Worm (Caenorhabditis elegans) whole organism, L4 larva: Measurements from ENCODE around the gene T20D4.3.

Experiments used
- F10B5.3 ChIP-seq: sonication (generic microtip); optimal IDR thresholded peaks from 2 replicates; lab custom pipeline; 2016; ENCODE audit warnings: mild to moderate bottlenecking, missing genetic modification characterization, missing compliant biosample characterization
- F26F4.8 ChIP-seq: fragments of 200-800 bp; sonication (Bioruptor generic); conservative IDR thresholded peaks from 2 replicates; pipeline ENCODE4 v1.3.6; 2022; ENCODE audit warnings: missing genetic modification characterization, missing compliant biosample characterization
- F37D6.2 ChIP-seq: sonication (generic microtip); optimal IDR thresholded peaks from 2 replicates; lab custom pipeline; 2016; ENCODE audit warnings: mild to moderate bottlenecking, missing genetic modification characterization, missing compliant biosample characterization
- F49E8.2 ChIP-seq: sonication (generic microtip); optimal IDR thresholded peaks from 2 replicates; lab custom pipeline; 2016; ENCODE audit warnings: missing compliant biosample characterization, mild to moderate bottlenecking, missing genetic modification characterization, borderline replicate concordance
- Y5F2A.4 ChIP-seq: fragments of 200-800 bp; sonication (Bioruptor generic); optimal IDR thresholded peaks from 2 replicates; lab custom pipeline; 2018; ENCODE audit warnings: mild to moderate bottlenecking, missing genetic modification characterization, missing compliant biosample characterization
- Y75B8A.6 ChIP-seq: fragments of 200-800 bp; sonication (Bioruptor generic); IDR thresholded peaks from 2 replicates; pipeline ENCODE4 v1.3.6; 2022; ENCODE audit warnings: missing genetic modification reagents, missing genetic modification characterization, missing compliant biosample characterization
- ZK546.5 ChIP-seq, 2 experiments: sonication (generic microtip); optimal IDR thresholded peaks; 2 replicates each; lab custom pipeline; 2017; ENCODE audit warnings: missing biosample characterization in 2 of 2, missing genetic modification characterization in 2 of 2
- aha-1 ChIP-seq: fragments of 150-350 bp; peaks from one replicate; lab custom pipeline; 2014; ENCODE audit warnings: missing biosample characterization, missing genetic modification characterization
- ama-1 ChIP-seq: fragments of 150-350 bp; optimal IDR thresholded peaks from 2 replicates; lab custom pipeline; 2014; ENCODE audit warnings: inconsistent platforms, mixed read lengths
- attf-4 ChIP-seq: sonication (generic microtip); optimal IDR thresholded peaks from 3 replicates; lab custom pipeline; 2017; ENCODE audit warnings: missing biosample characterization, missing genetic modification characterization
- ceh-32 ChIP-seq: sonication (generic microtip); optimal IDR thresholded peaks from 2 replicates; lab custom pipeline; 2016; ENCODE audit warnings: mild to moderate bottlenecking, missing genetic modification characterization, missing compliant biosample characterization; ENCODE audit not compliant: poor library complexity
- ceh-44 ChIP-seq: fragments of 200-800 bp; sonication (Bioruptor generic); IDR thresholded peaks from 2 replicates; pipeline ENCODE4 v1.3.6; 2022; ENCODE audit warnings: missing genetic modification reagents, missing genetic modification characterization, missing compliant biosample characterization
- ceh-82 ChIP-seq: sonication (generic microtip); optimal IDR thresholded peaks from 2 replicates; lab custom pipeline; 2017; ENCODE audit warnings: missing biosample characterization, missing genetic modification characterization
- ctbp-1 ChIP-seq: fragments of 200-800 bp; sonication (Bioruptor generic); IDR thresholded peaks from 2 replicates; pipeline ENCODE4 v1.3.6; 2022; ENCODE audit warnings: missing genetic modification reagents, missing genetic modification characterization, missing compliant biosample characterization
- daf-16 ChIP-seq, 3 experiments: sonication (generic microtip); optimal IDR thresholded peaks; 2 replicates each; lab custom pipeline; 2016 to 2017; ENCODE audit warnings: missing genetic modification characterization in 3 of 3, missing genetic modification reagents in 3 of 3, mild to moderate bottlenecking in 2 of 3, missing compliant biosample characterization in 2 of 3, missing biosample characterization in 1 of 3, moderate library complexity in 1 of 3
- dmd-6 ChIP-seq: fragments of 200-800 bp; sonication (Bioruptor generic); IDR thresholded peaks from 2 replicates; pipeline ENCODE4 v1.3.6; 2022; ENCODE audit warnings: missing genetic modification reagents, missing genetic modification characterization, missing compliant biosample characterization
- dve-1 ChIP-seq: sonication (generic microtip); optimal IDR thresholded peaks from 2 replicates; lab custom pipeline; 2017; ENCODE audit warnings: antibody characterized with exemption, mild to moderate bottlenecking, missing genetic modification characterization, missing compliant biosample characterization; ENCODE audit not compliant: insufficient read depth
- fkh-10 ChIP-seq: fragments of 150-350 bp; optimal IDR thresholded peaks from 2 replicates; lab custom pipeline; 2014; ENCODE audit warnings: missing biosample characterization, missing genetic modification reagents, missing genetic modification characterization
- fos-1 ChIP-seq: fragments of 150-350 bp; optimal IDR thresholded peaks from 2 replicates; lab custom pipeline; 2014; ENCODE audit warnings: missing biosample characterization, missing genetic modification characterization
- hif-1 ChIP-seq, 2 experiments: sonication (generic microtip); optimal IDR thresholded peaks; 2 replicates each; lab custom pipeline; 2016 to 2017; ENCODE audit warnings: missing compliant biosample characterization in 2 of 2, missing genetic modification characterization in 2 of 2, missing genetic modification reagents in 2 of 2, missing genotype in 2 of 2, mild to moderate bottlenecking in 1 of 2
- hlh-11 ChIP-seq: fragments of 200-800 bp; sonication (Bioruptor generic); optimal IDR thresholded peaks from 2 replicates; lab custom pipeline; 2018; ENCODE audit warnings: mild to moderate bottlenecking, missing genetic modification characterization, missing compliant biosample characterization
- hlh-30 ChIP-seq: sonication (generic microtip); optimal IDR thresholded peaks from 2 replicates; lab custom pipeline; 2017; ENCODE audit warnings: antibody characterized with exemption, mild to moderate bottlenecking, missing genetic modification characterization, missing compliant biosample characterization; ENCODE audit not compliant: insufficient read depth
- hmg-1.1 ChIP-seq: fragments of 200-800 bp; sonication (Bioruptor generic); IDR thresholded peaks from 2 replicates; pipeline ENCODE4 v1.3.6; 2022; ENCODE audit warnings: missing genetic modification reagents, missing genetic modification characterization, missing compliant biosample characterization
- jun-1 ChIP-seq: fragments of 150-350 bp; optimal IDR thresholded peaks from 2 replicates; lab custom pipeline; 2014; ENCODE audit warnings: missing biosample characterization, missing genetic modification reagents, missing genetic modification characterization
- lin-13 ChIP-seq: fragments of 150-350 bp; optimal IDR thresholded peaks from 2 replicates; lab custom pipeline; 2014; ENCODE audit warnings: missing biosample characterization, missing genetic modification reagents, missing genetic modification characterization
- lin-29 ChIP-seq: fragments of 200-800 bp; sonication (Bioruptor generic); IDR thresholded peaks from 2 replicates; pipeline ENCODE4 v1.3.6; 2022; ENCODE audit warnings: missing genetic modification reagents, missing genetic modification characterization, missing compliant biosample characterization
- lin-39 ChIP-seq: fragments of 150-350 bp; optimal IDR thresholded peaks from 2 replicates; lab custom pipeline; 2014; ENCODE audit warnings: missing biosample characterization, missing genetic modification reagents, missing genetic modification characterization
- lsy-2 ChIP-seq, 2 experiments: fragments of 150-350 bp in 1 of 2; sonication (generic microtip) in 1 of 2; optimal IDR thresholded peaks; 2 replicates each; lab custom pipeline; 2014 to 2017; ENCODE audit warnings: missing biosample characterization in 2 of 2, missing genetic modification characterization in 2 of 2
- madf-5 ChIP-seq, 2 experiments: fragments of 200-800 bp; sonication (Bioruptor generic); IDR thresholded peaks; 2 replicates each; pipeline ENCODE4 v1.3.6; 2022; ENCODE audit warnings: missing compliant biosample characterization in 2 of 2, missing genetic modification characterization in 2 of 2
- mxl-2 ChIP-seq: fragments of 200-800 bp; sonication (Bioruptor generic); conservative IDR thresholded peaks from 2 replicates; pipeline ENCODE4 v1.3.6; 2022; ENCODE audit warnings: missing genetic modification reagents, missing genetic modification characterization, missing compliant biosample characterization
- mxl-3 ChIP-seq: fragments of 200-800 bp; sonication (Bioruptor generic); optimal IDR thresholded peaks from 2 replicates; lab custom pipeline; 2018; ENCODE audit warnings: mild to moderate bottlenecking, missing genetic modification characterization, missing compliant biosample characterization
- nhr-10 ChIP-seq: fragments of 150-350 bp; optimal IDR thresholded peaks from 2 replicates; lab custom pipeline; 2014; ENCODE audit warnings: missing biosample characterization, missing genetic modification characterization
- nhr-102 ChIP-seq: sonication (generic microtip); optimal IDR thresholded peaks from 2 replicates; lab custom pipeline; 2016; ENCODE audit warnings: mild to moderate bottlenecking, missing genetic modification characterization, moderate library complexity, missing compliant biosample characterization
- nhr-237 ChIP-seq: sonication (generic microtip); optimal IDR thresholded peaks from 2 replicates; lab custom pipeline; 2017; ENCODE audit warnings: missing biosample characterization, missing genetic modification characterization
- nhr-25 ChIP-seq: sonication (generic microtip); optimal IDR thresholded peaks from 2 replicates; lab custom pipeline; 2017; ENCODE audit warnings: missing genetic modification characterization, mild to moderate bottlenecking, missing compliant biosample characterization, antibody characterized with exemption, moderate library complexity, borderline replicate concordance; ENCODE audit not compliant: insufficient read depth
- nhr-48 ChIP-seq: sonication (generic microtip); optimal IDR thresholded peaks from 2 replicates; lab custom pipeline; 2016; ENCODE audit warnings: mild to moderate bottlenecking, missing genetic modification characterization, missing compliant biosample characterization
- nhr-6 ChIP-seq: fragments of 150-350 bp; optimal IDR thresholded peaks from 2 replicates; lab custom pipeline; 2014; ENCODE audit warnings: missing biosample characterization, missing genetic modification characterization
- nhr-76 ChIP-seq: fragments of 150-350 bp; optimal IDR thresholded peaks from 2 replicates; lab custom pipeline; 2014; ENCODE audit warnings: missing biosample characterization, missing genetic modification characterization
- nhr-77 ChIP-seq: fragments of 150-350 bp; optimal IDR thresholded peaks from 2 replicates; lab custom pipeline; 2014; ENCODE audit warnings: missing biosample characterization, missing genetic modification characterization
- pha-4 ChIP-seq, 2 experiments: fragments of 150-350 bp in 1 of 2; fragments of 200-800 bp in 1 of 2; sonication (Bioruptor generic) in 1 of 2; IDR thresholded peaks in 1 of 2; optimal IDR thresholded peaks in 1 of 2; 2 replicates each; pipeline versions ENCODE4 v1.3.6 to Lab custom; 2014 to 2022; ENCODE audit warnings: missing genetic modification characterization in 2 of 2, missing genetic modification reagents in 2 of 2, missing biosample characterization in 1 of 2, missing compliant biosample characterization in 1 of 2
- set-16 ChIP-seq: fragments of 200-800 bp; sonication (Bioruptor generic); IDR thresholded peaks from 2 replicates; pipeline ENCODE4 v1.3.6; 2022; ENCODE audit warnings: missing genetic modification reagents, missing genetic modification characterization, missing compliant biosample characterization
- spr-1 ChIP-seq: sonication (generic microtip); optimal IDR thresholded peaks from 2 replicates; lab custom pipeline; 2016; ENCODE audit warnings: mild to moderate bottlenecking, missing genetic modification characterization, missing compliant biosample characterization
- spr-3 ChIP-seq: fragments of 200-800 bp; sonication (Bioruptor generic); optimal IDR thresholded peaks from 2 replicates; lab custom pipeline; 2018; ENCODE audit warnings: mild to moderate bottlenecking, missing genetic modification characterization, missing compliant biosample characterization
- tra-1 ChIP-seq: fragments of 200-800 bp; sonication (Bioruptor generic); IDR thresholded peaks from 2 replicates; pipeline ENCODE4 v1.3.6; 2022; ENCODE audit warnings: missing genetic modification reagents, missing genetic modification characterization, missing compliant biosample characterization
- unc-62 ChIP-seq, 3 experiments: fragments of 150-350 bp in 1 of 3; sonication (generic microtip); optimal IDR thresholded peaks in 2 of 3; peaks in 1 of 3; 1 replicate in 1 of 3; 2 replicates in 2 of 3; lab custom pipeline; 2014 to 2017; ENCODE audit warnings: missing biosample characterization in 3 of 3, missing genetic modification characterization in 3 of 3, missing genetic modification reagents in 3 of 3, missing genotype in 1 of 3
- zfp-2 ChIP-seq: sonication (generic microtip); optimal IDR thresholded peaks from 2 replicates; lab custom pipeline; 2016; ENCODE audit warnings: mild to moderate bottlenecking, missing genetic modification characterization, missing compliant biosample characterization
- zip-11 ChIP-seq: fragments of 200-800 bp; sonication (Bioruptor generic); IDR thresholded peaks from 2 replicates; pipeline ENCODE4 v1.3.6; 2022; ENCODE audit warnings: missing genetic modification characterization, missing compliant biosample characterization

T20D4.3 gene

DNA sequence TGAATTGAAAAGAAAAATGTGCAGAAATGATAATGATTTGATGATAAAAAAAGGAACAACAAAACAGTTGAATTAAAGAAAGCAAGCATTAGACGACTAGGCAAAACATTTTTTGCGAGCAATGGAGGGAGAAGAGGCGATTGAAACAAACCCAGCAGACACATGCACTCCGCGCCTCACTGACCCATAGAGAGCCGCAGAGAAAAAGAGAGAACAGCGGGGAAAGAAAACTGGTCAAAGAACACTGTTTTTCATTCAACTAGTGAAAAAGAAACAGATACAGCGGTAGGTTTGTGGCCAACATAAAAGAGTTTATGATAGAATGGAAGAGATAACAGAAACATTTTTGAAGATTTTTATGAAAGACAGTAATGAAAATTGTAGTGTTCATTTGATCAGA, 29.7 kb upstream of the T20D4.3 start (continued):
- no peak for TF ChIP-seq pha-4 (GFP tag; IDR thresholded peaks at IDR 0.05; lab: Robert Waterston, UW)
- peak; percentile 40 for TF ChIP-seq pha-4 (tag; optimal IDR thresholded peaks at IDR 0.05; lab: Kevin White, UChicago)
- TF ChIP-seq daf-16 (GFP tag; optimal IDR thresholded peaks at IDR 0.05; lab: Kevin White, UChicago): peak in 1 of 2 experiments; percentile 36
- TF ChIP-seq daf-16 (tag; optimal IDR thresholded peaks at IDR 0.05; lab: Kevin White, UChicago): peak; percentile 63
- TF ChIP-seq attf-4: no peak
- no peak for TF ChIP-seq zip-11
- TF ChIP-seq unc-62 (GFP tag; optimal IDR thresholded peaks at IDR 0.05 in 1 of 2; lab: Kevin White, UChicago): no peak
- TF ChIP-seq unc-62 (tag; optimal IDR thresholded peaks at IDR 0.05; lab: Kevin White, UChicago): no peak
- TF ChIP-seq nhr-48 (tag; lab: Kevin White, UChicago): peak; percentile 82
- TF ChIP-seq nhr-237 (tag; lab: Kevin White, UChicago): no peak
- TF ChIP-seq nhr-77: peak; percentile 54
- TF ChIP-seq tra-1 (GFP tag; lab: Robert Waterston, UW): no peak
- TF ChIP-seq spr-1 (tag; lab: Kevin White, UChicago): no peak
- no peak for TF ChIP-seq Y75B8A.6 (GFP tag; lab: Robert Waterston, UW)
- TF ChIP-seq ama-1 (lab: Kevin White, UChicago): no peak
- no peak for TF ChIP-seq nhr-76
- no peak for TF ChIP-seq fkh-10 (GFP tag; lab: Kevin White, UChicago)
- TF ChIP-seq fos-1 (tag; lab: Kevin White, UChicago): no peak
- TF ChIP-seq set-16 (GFP tag; lab: Robert Waterston, UW): no peak
- no peak for TF ChIP-seq ceh-82 (tag; lab: Kevin White, UChicago)
- no peak for TF ChIP-seq spr-3
- no peak for TF ChIP-seq nhr-102
- no peak for TF ChIP-seq F49E8.2 (tag; lab: Kevin White, UChicago)
- TF ChIP-seq ZK546.5 (tag; optimal IDR thresholded peaks at IDR 0.05; lab: Kevin White, UChicago): no peak
- no peak for TF ChIP-seq madf-5 (GFP tag; IDR thresholded peaks at IDR 0.05; lab: Robert Waterston, UW)
- no peak for TF ChIP-seq mxl-2
- no peak for TF ChIP-seq Y5F2A.4
- no peak for TF ChIP-seq nhr-10 (tag; lab: Kevin White, UChicago)
- no peak for TF ChIP-seq dve-1 (tag; lab: Kevin White, UChicago)
- no peak for TF ChIP-seq lin-39
- peak; percentile 57 for TF ChIP-seq hlh-30 (tag; lab: Kevin White, UChicago)
- no peak for TF ChIP-seq F10B5.3 (tag; lab: Kevin White, UChicago)
- no peak for TF ChIP-seq F26F4.8 (GFP tag; lab: Robert Waterston, UW)

DNA sequence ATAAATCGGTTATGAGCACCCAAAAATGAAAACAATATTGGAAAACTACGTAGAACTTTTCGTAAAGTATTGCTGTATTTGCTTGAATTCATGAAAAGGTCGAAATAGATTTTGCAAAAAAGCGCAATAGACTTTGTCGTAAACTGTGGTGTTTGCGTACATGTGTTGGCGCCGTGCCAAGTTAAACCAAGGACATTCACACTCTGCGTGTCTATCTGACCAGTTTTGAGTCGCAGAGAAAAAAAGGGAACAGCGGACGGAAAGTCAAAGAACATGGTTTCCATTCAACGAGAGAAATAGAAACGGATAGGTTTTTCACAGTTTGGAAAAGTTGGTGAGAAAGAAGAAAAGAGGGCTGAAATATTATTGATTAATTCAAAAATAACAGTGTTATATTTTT, 27.0 kb upstream of the T20D4.3 start:
- no peak for TF ChIP-seq lin-29 (GFP tag; lab: Robert Waterston, UW)
- TF ChIP-seq hif-1 (tag; optimal IDR thresholded peaks at IDR 0.05; lab: Kevin White, UChicago): peak in 1 of 2 experiments; percentile 49
- TF ChIP-seq Y5F2A.4: no peak
- peak; percentile 91 for TF ChIP-seq nhr-25
- peak; percentile 7 for TF ChIP-seq zfp-2 (tag; lab: Kevin White, UChicago)
- TF ChIP-seq fkh-10 (GFP tag; lab: Kevin White, UChicago): peak; percentile 12
- TF ChIP-seq lin-13 (GFP tag; lab: Kevin White, UChicago): peak; percentile 38
- peak; percentile 45 for TF ChIP-seq jun-1 (tag; lab: Kevin White, UChicago)
- peak; percentile 78 for TF ChIP-seq hmg-1.1 (GFP tag; lab: Robert Waterston, UW)
- peak; percentile 53 for TF ChIP-seq nhr-77
- no peak for TF ChIP-seq dve-1 (tag; lab: Kevin White, UChicago)
- TF ChIP-seq F37D6.2: no peak
- peak; percentile 57; the same call in 1 of the 2 replicates for TF ChIP-seq ctbp-1 (GFP tag; lab: Robert Waterston, UW)
- TF ChIP-seq ceh-32 (tag; lab: Kevin White, UChicago): no peak
- no peak for TF ChIP-seq nhr-237 (tag; lab: Kevin White, UChicago)
- TF ChIP-seq mxl-3: peak; percentile 87
- peak; percentile 93 for TF ChIP-seq hlh-11 (tag; lab: Kevin White, UChicago)
- TF ChIP-seq ceh-44 (GFP tag; lab: Robert Waterston, UW): no peak
- peak in 1 of 2 experiments; percentile 67 for TF ChIP-seq unc-62 (GFP tag; optimal IDR thresholded peaks at IDR 0.05 in 1 of 2; lab: Kevin White, UChicago)
- no peak for TF ChIP-seq unc-62 (tag; optimal IDR thresholded peaks at IDR 0.05; lab: Kevin White, UChicago)
- peak; percentile 73 for TF ChIP-seq hlh-30 (tag; lab: Kevin White, UChicago)
- TF ChIP-seq dmd-6 (GFP tag; lab: Robert Waterston, UW): peak; percentile 94
- TF ChIP-seq ceh-82 (tag; lab: Kevin White, UChicago): no peak
- peak; percentile 86 for TF ChIP-seq nhr-6 (tag; lab: Kevin White, UChicago)
- TF ChIP-seq pha-4 (GFP tag; IDR thresholded peaks at IDR 0.05; lab: Robert Waterston, UW): no peak
- peak; percentile 70 for TF ChIP-seq pha-4 (tag; optimal IDR thresholded peaks at IDR 0.05; lab: Kevin White, UChicago)
- peak; percentile 75 to 87 for TF ChIP-seq lsy-2 (tag; optimal IDR thresholded peaks at IDR 0.05; lab: Kevin White, UChicago)
- TF ChIP-seq nhr-48 (tag; lab: Kevin White, UChicago): peak; percentile 96
- TF ChIP-seq aha-1 (tag; lab: Kevin White, UChicago): peak; percentile 95
